Worm (Caenorhabditis elegans) whole organism, L1 larva: ENCODE results near the gene flp-15.

Source experiments
- C04F5.9 ChIP-seq: sonication (generic microtip); optimal IDR thresholded peaks from 2 replicates; lab custom pipeline; 2016; ENCODE audit warnings: missing genetic modification characterization, missing compliant biosample characterization
- C16A3.4 ChIP-seq: fragments of 150-350 bp; optimal IDR thresholded peaks from 2 replicates; lab custom pipeline; 2014; ENCODE audit warnings: missing biosample characterization, missing genetic modification characterization
- Y116A8C.19 ChIP-seq: sonication (generic microtip); optimal IDR thresholded peaks from 2 replicates; lab custom pipeline; 2016; ENCODE audit warnings: missing compliant biosample characterization, missing genetic modification characterization, borderline replicate concordance
- alr-1 ChIP-seq: fragments of 200-800 bp; sonication (Bioruptor generic); optimal IDR thresholded peaks from 2 replicates; lab custom pipeline; 2018; ENCODE audit warnings: borderline replicate concordance, mild to moderate bottlenecking, missing genetic modification characterization, missing compliant biosample characterization
- ceh-63 ChIP-seq: fragments of 200-800 bp; sonication (Bioruptor generic); optimal IDR thresholded peaks from 2 replicates; lab custom pipeline; 2018; ENCODE audit warnings: mild to moderate bottlenecking, missing genetic modification characterization, missing compliant biosample characterization
- ceh-82 ChIP-seq, 3 experiments: fragments of 150-350 bp in 1 of 3; sonication (generic microtip) in 2 of 3; optimal IDR thresholded peaks; 2 replicates each; lab custom pipeline; 2014 to 2017; ENCODE audit warnings: missing biosample characterization in 3 of 3, missing genetic modification characterization in 3 of 3
- ces-1 ChIP-seq: fragments of 150-350 bp; optimal IDR thresholded peaks from 2 replicates; lab custom pipeline; 2014; ENCODE audit warnings: missing biosample characterization, missing genetic modification reagents, missing genetic modification characterization
- dpl-1 ChIP-seq, 3 experiments: fragments of 150-350 bp in 2 of 3; sonication (generic microtip) in 1 of 3; optimal IDR thresholded peaks; 2 replicates each; lab custom pipeline; 2014 to 2017; ENCODE audit warnings: missing biosample characterization in 3 of 3, missing genetic modification characterization in 3 of 3, missing genetic modification reagents in 3 of 3
- dsc-1 ChIP-seq: sonication (generic microtip); optimal IDR thresholded peaks from 2 replicates; lab custom pipeline; 2016; ENCODE audit warnings: mild to moderate bottlenecking, missing genetic modification characterization, missing compliant biosample characterization
- efl-1 ChIP-seq, 4 experiments: fragments of 150-350 bp; optimal IDR thresholded peaks in 3 of 4; peaks in 1 of 4; 1 replicate in 1 of 4; 2 replicates in 3 of 4; lab custom pipeline; 2014; ENCODE audit warnings: missing biosample characterization in 2 of 4, missing genetic modification characterization in 2 of 4, missing genetic modification reagents in 2 of 4
- egl-13 ChIP-seq: sonication (generic microtip); optimal IDR thresholded peaks from 2 replicates; lab custom pipeline; 2016; ENCODE audit warnings: missing genotype, missing genetic modification reagents, missing genetic modification characterization, missing compliant biosample characterization
- elt-2 ChIP-seq: sonication (generic microtip); optimal IDR thresholded peaks from 2 replicates; lab custom pipeline; 2016; ENCODE audit warnings: missing genetic modification characterization, mild to moderate bottlenecking, inconsistent platforms, missing compliant biosample characterization, missing genetic modification reagents
- elt-3 ChIP-seq, 6 experiments: fragments of 150-350 bp in 1 of 6; sonication (generic microtip); optimal IDR thresholded peaks; 2 replicates each; lab custom pipeline; 2017 to 2018; ENCODE audit warnings: missing biosample characterization in 6 of 6, missing genetic modification characterization in 6 of 6, inconsistent platforms in 1 of 6
- ets-5 ChIP-seq: fragments of 200-800 bp; sonication (Bioruptor generic); IDR thresholded peaks from 2 replicates; pipeline ENCODE4 v1.3.6; 2022; ENCODE audit warnings: missing genetic modification characterization, missing compliant biosample characterization
- fkh-10 ChIP-seq: sonication (generic microtip); optimal IDR thresholded peaks from 2 replicates; lab custom pipeline; 2017; ENCODE audit warnings: missing biosample characterization, missing genetic modification reagents, missing genetic modification characterization
- hpl-2 ChIP-seq: fragments of 150-350 bp; optimal IDR thresholded peaks from 2 replicates; lab custom pipeline; 2014; ENCODE audit warnings: missing biosample characterization, missing genetic modification reagents, missing genetic modification characterization
- irx-1 ChIP-seq: sonication (generic microtip); optimal IDR thresholded peaks from 2 replicates; lab custom pipeline; 2016; ENCODE audit warnings: missing genetic modification characterization, missing compliant biosample characterization
- jun-1 ChIP-seq: fragments of 150-350 bp; optimal IDR thresholded peaks from 2 replicates; lab custom pipeline; 2014; ENCODE audit warnings: missing biosample characterization, missing genetic modification reagents, missing genetic modification characterization
- lin-13 ChIP-seq: fragments of 150-350 bp; optimal IDR thresholded peaks from 2 replicates; lab custom pipeline; 2014; ENCODE audit warnings: missing biosample characterization, missing genetic modification reagents, missing genetic modification characterization
- lin-14 ChIP-seq: fragments of 200-800 bp; sonication (Bioruptor generic); optimal IDR thresholded peaks from 2 replicates; lab custom pipeline; 2018; ENCODE audit warnings: mild to moderate bottlenecking, missing genetic modification characterization, moderate library complexity, missing compliant biosample characterization
- lsy-2 ChIP-seq, 2 experiments: fragments of 150-350 bp; optimal IDR thresholded peaks; 2 replicates each; lab custom pipeline; 2014; ENCODE audit warnings: missing biosample characterization in 2 of 2, missing genetic modification characterization in 2 of 2
- mdl-1 ChIP-seq, 2 experiments: fragments of 150-350 bp; optimal IDR thresholded peaks; 2 replicates each; lab custom pipeline; 2014 to 2017; ENCODE audit warnings: missing biosample characterization in 2 of 2, missing genetic modification characterization in 2 of 2, inconsistent platforms in 1 of 2
- mep-1 ChIP-seq: fragments of 150-350 bp; optimal IDR thresholded peaks from 2 replicates; lab custom pipeline; 2014; ENCODE audit warnings: missing biosample characterization, missing genetic modification characterization
- nhr-12 ChIP-seq: sonication (generic microtip); optimal IDR thresholded peaks from 2 replicates; lab custom pipeline; 2017; ENCODE audit warnings: missing biosample characterization, missing genetic modification characterization
- nhr-20 ChIP-seq: sonication (generic microtip); optimal IDR thresholded peaks from 2 replicates; lab custom pipeline; 2016; ENCODE audit warnings: mild to moderate bottlenecking, missing genetic modification characterization, missing compliant biosample characterization
- nhr-28 ChIP-seq: fragments of 150-350 bp; optimal IDR thresholded peaks from 2 replicates; lab custom pipeline; 2014; ENCODE audit warnings: missing biosample characterization, missing genetic modification characterization
- nhr-71 ChIP-seq: sonication (generic microtip); optimal IDR thresholded peaks from 2 replicates; lab custom pipeline; 2016; ENCODE audit warnings: mild to moderate bottlenecking, missing genetic modification characterization, moderate library complexity, missing compliant biosample characterization
- nhr-77 ChIP-seq: fragments of 150-350 bp; optimal IDR thresholded peaks from 2 replicates; lab custom pipeline; 2014; ENCODE audit warnings: missing biosample characterization, missing genetic modification characterization
- nhr-84 ChIP-seq: sonication (generic microtip); optimal IDR thresholded peaks from 2 replicates; lab custom pipeline; 2017; ENCODE audit warnings: missing biosample characterization, missing genetic modification characterization
- nhr-85 ChIP-seq: sonication (generic microtip); peaks from one replicate; lab custom pipeline; 2016; ENCODE audit warnings: missing genetic modification characterization, inconsistent platforms, missing compliant biosample characterization
- nhr-90 ChIP-seq: sonication (generic microtip); optimal IDR thresholded peaks from 2 replicates; lab custom pipeline; 2016; ENCODE audit warnings: mild to moderate bottlenecking, missing genetic modification characterization, missing compliant biosample characterization; ENCODE audit not compliant: poor library complexity
- rnt-1 ChIP-seq: sonication (generic microtip); optimal IDR thresholded peaks from 2 replicates; lab custom pipeline; 2016; ENCODE audit warnings: mild to moderate bottlenecking, missing genetic modification characterization, moderate library complexity, missing compliant biosample characterization
- snpc-4 ChIP-seq: fragments of 150-350 bp; optimal IDR thresholded peaks from 2 replicates; lab custom pipeline; 2014; ENCODE audit warnings: missing biosample characterization, missing genetic modification characterization
- snu-23 ChIP-seq: sonication (generic microtip); optimal IDR thresholded peaks from 2 replicates; lab custom pipeline; 2016; ENCODE audit warnings: missing genetic modification characterization, missing compliant biosample characterization
- sup-37 ChIP-seq: fragments of 200-800 bp; sonication (Bioruptor generic); optimal IDR thresholded peaks from 2 replicates; lab custom pipeline; 2018; ENCODE audit warnings: mild to moderate bottlenecking, missing genetic modification characterization, missing compliant biosample characterization
- swsn-7 ChIP-seq: sonication (generic microtip); optimal IDR thresholded peaks from 2 replicates; lab custom pipeline; 2016; ENCODE audit warnings: missing genetic modification characterization, missing compliant biosample characterization
- tbx-2 ChIP-seq: sonication (generic microtip); optimal IDR thresholded peaks from 2 replicates; lab custom pipeline; 2016; ENCODE audit warnings: missing genetic modification characterization, missing compliant biosample characterization
- tlp-1 ChIP-seq: fragments of 150-350 bp; optimal IDR thresholded peaks from 2 replicates; lab custom pipeline; 2014; ENCODE audit warnings: missing biosample characterization, missing genetic modification characterization
- unc-130 ChIP-seq: fragments of 150-350 bp; optimal IDR thresholded peaks from 2 replicates; lab custom pipeline; 2017; ENCODE audit warnings: missing biosample characterization, missing genetic modification characterization, inconsistent platforms
- unc-30 ChIP-seq: sonication (generic microtip); optimal IDR thresholded peaks from 2 replicates; lab custom pipeline; 2017; ENCODE audit warnings: missing biosample characterization, missing genetic modification characterization
- unc-62 ChIP-seq: fragments of 150-350 bp; optimal IDR thresholded peaks from 2 replicates; lab custom pipeline; 2014; ENCODE audit warnings: missing biosample characterization, missing genetic modification reagents, missing genetic modification characterization
- xbp-1 ChIP-seq: sonication (generic microtip); optimal IDR thresholded peaks from 2 replicates; lab custom pipeline; 2016; ENCODE audit warnings: missing genetic modification characterization, missing compliant biosample characterization
- zag-1 ChIP-seq: fragments of 150-350 bp; optimal IDR thresholded peaks from 2 replicates; lab custom pipeline; 2014; ENCODE audit warnings: missing biosample characterization, missing genetic modification characterization
- zip-4 ChIP-seq: fragments of 200-800 bp; sonication (Bioruptor generic); optimal IDR thresholded peaks from 2 replicates; lab custom pipeline; 2018; ENCODE audit warnings: mild to moderate bottlenecking, missing genetic modification characterization, moderate library complexity, missing compliant biosample characterization
- ztf-11 ChIP-seq, 2 experiments: sonication (generic microtip); optimal IDR thresholded peaks; 2 replicates each; lab custom pipeline; 2016 to 2017; ENCODE audit warnings: missing genetic modification characterization in 2 of 2, missing biosample characterization in 1 of 2, missing compliant biosample characterization in 1 of 2

Gene flp-15

ce11 chrIII:13640003-13640499 is 27.6 kb downstream of the flp-15 start:
- TF ChIP-seq jun-1 (tag; lab: Kevin White, UChicago) (no peak), ztf-11 (tag; optimal IDR thresholded peaks at IDR 0.05; lab: Kevin White, UChicago) (no peak), C04F5.9 (tag; lab: Kevin White, UChicago) (no peak)

DNA sequence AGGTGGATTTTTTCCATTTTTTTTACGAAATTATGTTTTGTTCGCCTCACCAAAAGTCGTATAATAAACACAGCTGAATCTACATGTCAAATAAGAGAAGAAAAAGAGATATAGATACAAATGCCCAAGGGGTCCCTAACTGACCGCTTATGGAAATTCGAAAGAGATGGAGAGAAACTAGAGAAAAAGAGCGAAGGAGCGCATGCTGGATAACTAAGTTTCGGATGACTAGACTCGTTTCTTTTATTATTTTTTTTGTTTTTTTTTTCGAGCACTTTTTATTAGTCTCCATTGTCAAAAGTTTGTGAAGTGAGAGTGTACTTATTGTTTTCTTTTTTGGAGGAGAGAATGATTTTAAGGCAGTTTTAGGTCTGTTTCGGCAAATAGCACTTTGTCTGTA is 30.0 kb downstream of the flp-15 start:
- peak in 2 of 3 experiments; percentile 4 to 12 for TF ChIP-seq ceh-82 (tag; optimal IDR thresholded peaks at IDR 0.05; lab: Kevin White, UChicago)
- TF ChIP-seq nhr-90 (tag; lab: Kevin White, UChicago): no peak
- no peak for TF ChIP-seq Y116A8C.19
- TF ChIP-seq nhr-77: no peak
- no peak for TF ChIP-seq nhr-84 (tag; lab: Kevin White, UChicago)
- peak; percentile 52 for TF ChIP-seq ces-1 (GFP tag; lab: Kevin White, UChicago)
- TF ChIP-seq efl-1 (optimal IDR thresholded peaks at IDR 0.05; lab: Kevin White, UChicago): no peak
- no peak for TF ChIP-seq efl-1 (GFP tag; optimal IDR thresholded peaks at IDR 0.05 in 1 of 2; lab: Kevin White, UChicago)
- TF ChIP-seq unc-62 (GFP tag; lab: Kevin White, UChicago): no peak
- TF ChIP-seq rnt-1 (tag; lab: Kevin White, UChicago): no peak
- no peak for TF ChIP-seq elt-3 (tag; optimal IDR thresholded peaks at IDR 0.05; lab: Kevin White, UChicago)
- TF ChIP-seq nhr-28 (tag; lab: Kevin White, UChicago): no peak
- TF ChIP-seq mdl-1 (tag; optimal IDR thresholded peaks at IDR 0.05; lab: Kevin White, UChicago): no peak
- peak; percentile 1 for TF ChIP-seq nhr-71
- no peak for TF ChIP-seq xbp-1 (tag; lab: Kevin White, UChicago)
- peak in 1 of 2 experiments; percentile 18 for TF ChIP-seq lsy-2 (tag; optimal IDR thresholded peaks at IDR 0.05; lab: Kevin White, UChicago)
- no peak for TF ChIP-seq snpc-4 (tag; lab: Kevin White, UChicago)
- TF ChIP-seq fkh-10 (GFP tag; lab: Kevin White, UChicago): peak; percentile 58
- no peak for TF ChIP-seq hpl-2
- peak; percentile 59 for TF ChIP-seq lin-14 (GFP tag; lab: Kevin White, UChicago)
- no peak for TF ChIP-seq zag-1
- TF ChIP-seq mep-1 (tag; lab: Kevin White, UChicago): no peak
- TF ChIP-seq ceh-63 (GFP tag; lab: Kevin White, UChicago): no peak
- TF ChIP-seq ztf-11 (tag; optimal IDR thresholded peaks at IDR 0.05; lab: Kevin White, UChicago): no peak

- TF ChIP-seq tbx-2 (tag; lab: Kevin White, UChicago) (peak; percentile 12), elt-3 (tag; optimal IDR thresholded peaks at IDR 0.05; lab: Kevin White, UChicago) (no peak), lin-13 (peak; percentile 5), rnt-1 (tag; lab: Kevin White, UChicago) (peak; percentile 23), egl-13 (tag; lab: Kevin White, UChicago) (no peak), fkh-10 (GFP tag; lab: Kevin White, UChicago) (peak; percentile 74), snpc-4 (tag; lab: Kevin White, UChicago) (peak; percentile 72), dsc-1 (tag; lab: Kevin White, UChicago) (peak; percentile 33), unc-130 (tag; lab: Kevin White, UChicago) (no peak), elt-2 (tag; lab: Kevin White, UChicago) (no peak), jun-1 (tag; lab: Kevin White, UChicago) (no peak), C16A3.4 (tag; lab: Kevin White, UChicago) (no peak), irx-1 (tag; lab: Kevin White, UChicago) (no peak), tlp-1 (tag; lab: Kevin White, UChicago) (no peak), swsn-7 (tag; lab: Kevin White, UChicago) (peak; percentile 13), zip-4 (GFP tag; lab: Kevin White, UChicago) (no peak), nhr-12 (no peak), mep-1 (tag; lab: Kevin White, UChicago) (no peak), nhr-20 (tag; lab: Kevin White, UChicago) (no peak), snu-23 (no peak), sup-37 (GFP tag; lab: Kevin White, UChicago) (no peak), unc-30 (no peak), ceh-63 (GFP tag; lab: Kevin White, UChicago) (no peak), nhr-71 (peak; percentile 12), lsy-2 (tag; optimal IDR thresholded peaks at IDR 0.05; lab: Kevin White, UChicago) (peak in 1 of 2 experiments; percentile 20), nhr-85 (tag; lab: Kevin White, UChicago) (no peak), alr-1 (tag; lab: Kevin White, UChicago) (no peak), ces-1 (GFP tag; lab: Kevin White, UChicago) (no peak), ets-5 (no peak), dpl-1 (GFP tag; optimal IDR thresholded peaks at IDR 0.05; lab: Kevin White, UChicago) (peak in 1 of 3 experiments; percentile 14), efl-1 (optimal IDR thresholded peaks at IDR 0.05; lab: Kevin White, UChicago) (peak in 1 of 2 experiments; percentile 4), efl-1 (GFP tag; optimal IDR thresholded peaks at IDR 0.05 in 1 of 2; lab: Kevin White, UChicago) (peak in 1 of 2 experiments; percentile 71)
These were observed 31.8 kb downstream of the flp-15 start for ce11 chrIII:13635730-13636360.
